Worm (Caenorhabditis elegans) whole organism, late embryonic: Measurements from ENCODE around the gene Y54F10BM.6.

ENCODE experiments used
- ceh-9 ChIP-seq: sonication (generic microtip); optimal IDR thresholded peaks from 2 replicates; lab custom pipeline; 2016; ENCODE audit warnings: mild to moderate bottlenecking, missing genetic modification characterization, inconsistent platforms, missing compliant biosample characterization
- dmd-4 ChIP-seq: sonication (generic microtip); optimal IDR thresholded peaks from 2 replicates; lab custom pipeline; 2016; ENCODE audit warnings: borderline replicate concordance, missing genetic modification characterization, missing compliant biosample characterization
- hlh-30 ChIP-seq: sonication (generic microtip); optimal IDR thresholded peaks from 2 replicates; lab custom pipeline; 2017; ENCODE audit warnings: antibody characterized with exemption, missing genetic modification characterization, missing compliant biosample characterization; ENCODE audit not compliant: insufficient read depth
- mec-3 ChIP-seq: sonication (generic microtip); optimal IDR thresholded peaks from 2 replicates; lab custom pipeline; 2016; ENCODE audit warnings: borderline replicate concordance, missing genetic modification characterization, missing compliant biosample characterization
- pha-2 ChIP-seq: sonication (generic microtip); optimal IDR thresholded peaks from 2 replicates; lab custom pipeline; 2017; ENCODE audit warnings: mild to moderate bottlenecking, missing genetic modification characterization, missing compliant biosample characterization
- pha-4 ChIP-seq: fragments of 150-350 bp; optimal IDR thresholded peaks from 2 replicates; lab custom pipeline; 2018; ENCODE audit warnings: missing biosample characterization, missing genetic modification reagents, missing genetic modification characterization
- pqm-1 ChIP-seq: sonication (generic microtip); optimal IDR thresholded peaks from 2 replicates; lab custom pipeline; 2016; ENCODE audit warnings: missing genetic modification characterization, missing compliant biosample characterization
- ttx-3 ChIP-seq: sonication (generic microtip); optimal IDR thresholded peaks from 2 replicates; lab custom pipeline; 2016; ENCODE audit warnings: missing genetic modification reagents, missing genetic modification characterization, missing compliant biosample characterization
- unc-55 ChIP-seq: sonication (generic microtip); optimal IDR thresholded peaks from 2 replicates; lab custom pipeline; 2017; ENCODE audit warnings: missing biosample characterization, missing genetic modification reagents, missing genetic modification characterization

DNA sequence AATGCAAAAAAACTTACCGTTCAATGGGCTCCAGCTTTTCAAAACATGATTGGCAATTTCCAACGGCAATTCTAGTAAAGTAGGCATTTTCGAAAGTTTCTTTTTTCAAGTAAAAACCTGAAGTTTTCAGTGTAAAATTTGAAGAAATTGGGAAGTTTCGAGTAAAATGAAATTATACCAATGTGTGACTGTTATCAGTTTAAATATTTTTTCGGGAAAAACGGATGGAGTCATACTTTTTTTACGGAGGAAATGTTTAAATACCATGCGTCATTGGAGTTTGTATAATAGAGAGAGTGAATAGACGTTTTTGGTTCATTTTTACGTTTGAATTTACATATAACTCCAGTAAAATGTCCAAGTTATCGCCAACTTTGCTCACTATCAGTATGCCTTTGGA is 43.6 kb upstream of the Y54F10BM.6 start, which contains the start of gene fbxa-12:
- TF ChIP-seq pqm-1 (tag; lab: Kevin White, UChicago) (no peak), dmd-4 (tag; lab: Kevin White, UChicago) (no peak), ceh-9 (tag; lab: Kevin White, UChicago) (no peak), ttx-3 (tag; lab: Kevin White, UChicago) (no peak), pha-4 (tag; lab: Kevin White, UChicago) (no peak), mec-3 (tag; lab: Kevin White, UChicago) (no peak), hlh-30 (tag; lab: Kevin White, UChicago) (no peak), unc-55 (no peak), pha-2 (tag; lab: Kevin White, UChicago) (no peak)
